Worm (Caenorhabditis elegans) whole organism, L2 larva: ENCODE data around the gene sri-67.

ENCODE experiments used
- C34F6.9 ChIP-seq: fragments of 150-350 bp; optimal IDR thresholded peaks from 2 replicates; lab custom pipeline; 2014; ENCODE audit warnings: missing biosample characterization, missing genetic modification characterization
- R02D3.7 ChIP-seq: fragments of 150-350 bp; optimal IDR thresholded peaks from 2 replicates; lab custom pipeline; 2014; ENCODE audit warnings: missing biosample characterization, missing genetic modification characterization
- Y55F3AM.14 ChIP-seq: fragments of 200-800 bp; sonication (Bioruptor generic); optimal IDR thresholded peaks from 2 replicates; lab custom pipeline; 2018; ENCODE audit warnings: mild to moderate bottlenecking, missing genetic modification characterization, missing compliant biosample characterization
- ZK546.5 ChIP-seq: sonication (generic microtip); optimal IDR thresholded peaks from 2 replicates; lab custom pipeline; 2017; ENCODE audit warnings: missing biosample characterization, missing genetic modification characterization
- alr-1 ChIP-seq: fragments of 150-350 bp; optimal IDR thresholded peaks from 2 replicates; lab custom pipeline; 2014; ENCODE audit warnings: missing biosample characterization, missing genetic modification characterization
- aly-2 ChIP-seq: fragments of 150-350 bp; optimal IDR thresholded peaks from 2 replicates; lab custom pipeline; 2014; ENCODE audit warnings: missing biosample characterization, missing genetic modification characterization
- blmp-1 ChIP-seq: sonication (generic microtip); optimal IDR thresholded peaks from 2 replicates; lab custom pipeline; 2017; ENCODE audit warnings: missing genetic modification characterization, mild to moderate bottlenecking, missing compliant biosample characterization, antibody characterized with exemption, moderate library complexity; ENCODE audit not compliant: insufficient read depth
- ceh-16 ChIP-seq: fragments of 150-350 bp; optimal IDR thresholded peaks from 2 replicates; lab custom pipeline; 2014; ENCODE audit warnings: missing biosample characterization, missing genetic modification characterization
- ceh-82 ChIP-seq: fragments of 150-350 bp; optimal IDR thresholded peaks from 2 replicates; lab custom pipeline; 2014; ENCODE audit warnings: missing biosample characterization, missing genetic modification characterization
- crh-2 ChIP-seq: sonication (generic microtip); optimal IDR thresholded peaks from 2 replicates; lab custom pipeline; 2017; ENCODE audit warnings: missing biosample characterization, missing genetic modification characterization
- dmd-4 ChIP-seq: sonication (generic microtip); optimal IDR thresholded peaks from 2 replicates; lab custom pipeline; 2017; ENCODE audit warnings: missing biosample characterization, missing genetic modification characterization
- egl-27 ChIP-seq: sonication (generic microtip); optimal IDR thresholded peaks from 3 replicates; lab custom pipeline; 2017; ENCODE audit warnings: missing biosample characterization, missing genetic modification reagents, missing genetic modification characterization
- elt-1 ChIP-seq: fragments of 150-350 bp; optimal IDR thresholded peaks from 2 replicates; lab custom pipeline; 2014; ENCODE audit warnings: missing biosample characterization, missing genetic modification characterization
- fos-1 ChIP-seq: fragments of 150-350 bp; optimal IDR thresholded peaks from 2 replicates; lab custom pipeline; 2014; ENCODE audit warnings: missing biosample characterization, missing genetic modification characterization
- gmeb-1 ChIP-seq: fragments of 150-350 bp; optimal IDR thresholded peaks from 2 replicates; lab custom pipeline; 2014; ENCODE audit warnings: missing biosample characterization, missing genetic modification characterization
- lin-13 ChIP-seq: fragments of 150-350 bp; optimal IDR thresholded peaks from 2 replicates; lab custom pipeline; 2014; ENCODE audit warnings: missing biosample characterization, missing genetic modification reagents, missing genetic modification characterization
- lsy-2 ChIP-seq, 2 experiments: fragments of 150-350 bp in 1 of 2; sonication (generic microtip) in 1 of 2; optimal IDR thresholded peaks; 2 replicates each; lab custom pipeline; 2014 to 2017; ENCODE audit warnings: missing biosample characterization in 2 of 2, missing genetic modification characterization in 2 of 2
- mab-5 ChIP-seq: fragments of 150-350 bp; optimal IDR thresholded peaks from 2 replicates; lab custom pipeline; 2014; ENCODE audit warnings: missing biosample characterization, missing genetic modification characterization
- mbf-1 ChIP-seq: sonication (generic microtip); optimal IDR thresholded peaks from 2 replicates; lab custom pipeline; 2017; ENCODE audit warnings: missing biosample characterization, missing genetic modification characterization
- mdl-1 ChIP-seq, 2 experiments: fragments of 150-350 bp in 1 of 2; sonication (generic microtip) in 1 of 2; optimal IDR thresholded peaks; 2 replicates each; lab custom pipeline; 2017; ENCODE audit warnings: missing biosample characterization in 2 of 2, missing genetic modification characterization in 2 of 2
- nhr-10 ChIP-seq: sonication (generic microtip); optimal IDR thresholded peaks from 2 replicates; lab custom pipeline; 2017; ENCODE audit warnings: missing biosample characterization, missing genetic modification characterization
- nhr-12 ChIP-seq: fragments of 150-350 bp; optimal IDR thresholded peaks from 2 replicates; lab custom pipeline; 2014; ENCODE audit warnings: missing biosample characterization, missing genetic modification characterization
- nhr-129 ChIP-seq: fragments of 150-350 bp; optimal IDR thresholded peaks from 2 replicates; lab custom pipeline; 2014; ENCODE audit warnings: missing biosample characterization, missing genetic modification characterization
- nhr-21 ChIP-seq: fragments of 150-350 bp; optimal IDR thresholded peaks from 2 replicates; lab custom pipeline; 2014; ENCODE audit warnings: missing biosample characterization, missing genetic modification characterization
- nhr-23 ChIP-seq: fragments of 150-350 bp; optimal IDR thresholded peaks from 2 replicates; lab custom pipeline; 2014; ENCODE audit warnings: missing biosample characterization, missing genetic modification reagents, missing genetic modification characterization
- nhr-25 ChIP-seq: fragments of 150-350 bp; sonication (generic microtip); optimal IDR thresholded peaks from 3 replicates; lab custom pipeline; 2014; ENCODE audit warnings: missing biosample characterization, missing genetic modification characterization
- nhr-77 ChIP-seq: fragments of 150-350 bp; optimal IDR thresholded peaks from 2 replicates; lab custom pipeline; 2014; ENCODE audit warnings: missing biosample characterization, missing genetic modification characterization
- peb-1 ChIP-seq: fragments of 150-350 bp; optimal IDR thresholded peaks from 2 replicates; lab custom pipeline; 2014; ENCODE audit warnings: missing biosample characterization, missing genetic modification characterization
- skn-1 ChIP-seq: sonication (generic microtip); optimal IDR thresholded peaks from 2 replicates; lab custom pipeline; 2017; ENCODE audit warnings: missing biosample characterization, missing genetic modification characterization
- sma-9 ChIP-seq, 2 experiments: fragments of 150-350 bp in 1 of 2; sonication (generic microtip) in 1 of 2; optimal IDR thresholded peaks; 2 replicates each; lab custom pipeline; 2014 to 2016; ENCODE audit warnings: missing genetic modification characterization in 2 of 2, mild to moderate bottlenecking in 1 of 2, missing biosample characterization in 1 of 2, missing compliant biosample characterization in 1 of 2, missing genetic modification reagents in 1 of 2, moderate library complexity in 1 of 2
- unc-39 ChIP-seq: fragments of 150-350 bp; optimal IDR thresholded peaks from 2 replicates; lab custom pipeline; 2014; ENCODE audit warnings: missing biosample characterization, missing genetic modification characterization
- unc-55 ChIP-seq: fragments of 150-350 bp; sonication (generic microtip); optimal IDR thresholded peaks from 3 replicates; lab custom pipeline; 2014; ENCODE audit warnings: missing biosample characterization, missing genetic modification reagents, missing genetic modification characterization
- unc-62 ChIP-seq: fragments of 150-350 bp; optimal IDR thresholded peaks from 2 replicates; lab custom pipeline; 2014; ENCODE audit warnings: missing biosample characterization, missing genetic modification reagents, missing genetic modification characterization
- zag-1 ChIP-seq: fragments of 150-350 bp; optimal IDR thresholded peaks from 2 replicates; lab custom pipeline; 2014; ENCODE audit warnings: missing biosample characterization, missing genetic modification characterization
- ztf-1 ChIP-seq: fragments of 200-800 bp; sonication (Bioruptor generic); conservative IDR thresholded peaks from 2 replicates; pipeline ENCODE4 v1.3.6; 2022; ENCODE audit warnings: missing genetic modification characterization, missing compliant biosample characterization
- ztf-11 ChIP-seq: sonication (generic microtip); optimal IDR thresholded peaks from 2 replicates; lab custom pipeline; 2017; ENCODE audit warnings: missing biosample characterization, missing genetic modification characterization
- ztf-4 ChIP-seq: fragments of 150-350 bp; optimal IDR thresholded peaks from 2 replicates; lab custom pipeline; 2014; ENCODE audit warnings: missing biosample characterization, missing genetic modification characterization

sri-67 gene

DNA sequence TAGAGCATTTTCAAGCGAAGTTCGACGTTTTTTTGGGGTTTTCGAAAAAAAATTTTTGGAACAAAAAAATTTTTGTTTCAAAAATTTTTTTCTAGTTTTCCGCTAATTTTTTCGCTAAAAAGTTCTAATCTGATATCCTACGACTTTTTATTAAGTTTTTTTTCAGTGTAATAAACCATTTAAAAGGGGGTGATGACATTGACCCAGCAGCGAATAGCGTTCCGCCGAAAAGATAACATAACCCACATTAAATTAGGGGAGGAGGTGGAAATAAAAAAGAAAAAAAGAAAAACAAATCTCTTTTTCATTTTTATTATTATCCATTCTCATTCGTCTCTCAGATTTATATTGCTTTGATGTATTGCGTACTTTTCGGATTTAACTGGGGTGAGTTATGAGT is 19.7 kb downstream of the sri-67 start, which contains the start of gene Y60A3A.23:
Y60A3A.23 (plus strand) TSS at position 301 of the 400 bp plus-strand sequence.
- TF ChIP-seq nhr-12 (tag; lab: Kevin White, UChicago): no peak
- no peak for TF ChIP-seq nhr-21 (tag; lab: Kevin White, UChicago)
- no peak for TF ChIP-seq nhr-25
- TF ChIP-seq fos-1: no peak
- TF ChIP-seq, all 48 proteins: peak for 0

- TF ChIP-seq ceh-82 (no peak), fos-1 (peak; percentile 50)
Measured at ce11 chrV:20011199-20011598, 23.4 kb downstream of the sri-67 start.

DNA sequence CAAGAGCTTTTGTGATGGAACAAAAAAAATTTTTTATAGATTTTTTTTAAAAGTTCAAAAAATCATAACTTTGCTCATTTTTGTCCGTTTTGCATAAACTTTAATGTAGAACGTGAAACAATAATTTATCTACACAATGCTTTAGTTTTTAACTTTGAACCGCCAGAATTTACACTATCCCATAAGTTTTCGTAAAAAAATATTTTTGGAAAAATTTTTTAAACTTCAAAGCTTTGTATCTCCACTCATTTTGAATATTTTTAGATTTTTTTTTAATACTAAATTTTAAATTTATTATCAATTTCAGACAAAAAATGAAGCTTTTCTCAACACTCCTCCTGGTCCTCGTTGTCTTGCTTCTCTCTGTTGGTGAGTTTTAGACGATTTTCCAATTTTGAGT is 23.9 kb downstream of the sri-67 start, which contains the start of gene Y60A3A.21:
Y60A3A.21 (plus strand) TSS at position 301 of the 400 bp plus-strand sequence.
- no peak for TF ChIP-seq ztf-4 (tag; lab: Kevin White, UChicago)
- TF ChIP-seq zag-1 (tag; lab: Kevin White, UChicago): no peak
- no peak for TF ChIP-seq ceh-82
- no peak for TF ChIP-seq unc-39 (tag; lab: Kevin White, UChicago)
- no peak for TF ChIP-seq sma-9 (GFP tag; optimal IDR thresholded peaks at IDR 0.05; lab: Kevin White, UChicago)
- TF ChIP-seq sma-9 (tag; optimal IDR thresholded peaks at IDR 0.05; lab: Kevin White, UChicago): no peak
- no peak for TF ChIP-seq mab-5 (tag; lab: Kevin White, UChicago)

ce11 chrV:20021347-20021746 is 33.6 kb downstream of the sri-67 start:
- TF ChIP-seq nhr-77 (tag; lab: Kevin White, UChicago) (no peak), ztf-11 (tag; lab: Kevin White, UChicago) (no peak)

ce11 chrV:20022996-20023456 is 35.2 kb downstream of the sri-67 start, which contains the start of gene lgc-55:
Gene lgc-55, plus strand, starts transcription at chrV:20023046.
- TF ChIP-seq nhr-12 (tag; lab: Kevin White, UChicago) (no peak), mdl-1 (tag; optimal IDR thresholded peaks at IDR 0.05; lab: Kevin White, UChicago) (no peak), nhr-129 (tag; lab: Kevin White, UChicago) (no peak), unc-55 (GFP tag; lab: Kevin White, UChicago) (no peak), nhr-21 (tag; lab: Kevin White, UChicago) (no peak), ZK546.5 (no peak), sma-9 (GFP tag; optimal IDR thresholded peaks at IDR 0.05; lab: Kevin White, UChicago) (no peak), sma-9 (tag; optimal IDR thresholded peaks at IDR 0.05; lab: Kevin White, UChicago) (no peak), ceh-16 (tag; lab: Kevin White, UChicago) (no peak), alr-1 (tag; lab: Kevin White, UChicago) (no peak), nhr-10 (no peak), ztf-4 (tag; lab: Kevin White, UChicago) (no peak), ztf-11 (tag; lab: Kevin White, UChicago) (no peak), elt-1 (tag; lab: Kevin White, UChicago) (no peak), lsy-2 (tag; optimal IDR thresholded peaks at IDR 0.05; lab: Kevin White, UChicago) (no peak), R02D3.7 (tag; lab: Kevin White, UChicago) (no peak), crh-2 (no peak), C34F6.9 (tag; lab: Kevin White, UChicago) (no peak), dmd-4 (tag; lab: Kevin White, UChicago) (no peak), unc-62 (GFP tag; lab: Kevin White, UChicago) (no peak), skn-1 (tag; lab: Kevin White, UChicago) (no peak)

DNA sequence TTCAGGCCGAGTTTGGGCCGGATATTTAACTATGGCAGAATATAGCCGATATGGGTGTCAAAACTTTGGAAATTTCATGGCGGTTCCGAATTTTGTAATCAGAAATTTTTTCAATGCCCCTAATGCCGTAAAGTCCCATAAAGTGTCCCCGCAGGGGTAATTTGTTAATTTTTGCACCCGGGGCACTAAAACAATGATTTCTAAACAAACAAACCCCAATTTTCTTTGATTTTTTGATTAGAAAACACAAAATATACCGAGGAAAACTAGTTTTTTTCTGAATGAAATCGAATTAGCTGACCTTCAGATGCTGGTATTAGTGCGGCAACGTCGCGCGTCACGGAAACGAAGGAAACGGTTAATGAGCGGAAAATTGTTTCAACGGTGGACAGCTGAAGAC is 47.1 kb downstream of the sri-67 start:
- TF ChIP-seq egl-27 (tag; lab: Kevin White, UChicago): no peak
- no peak for TF ChIP-seq skn-1 (tag; lab: Kevin White, UChicago)
- TF ChIP-seq ztf-1 (GFP tag; lab: Robert Waterston, UW): no peak
- no peak for TF ChIP-seq gmeb-1 (tag; lab: Kevin White, UChicago)

- no peak for TF ChIP-seq ceh-82
- TF ChIP-seq nhr-77 (tag; lab: Kevin White, UChicago): no peak
- TF ChIP-seq lin-13 (GFP tag; lab: Kevin White, UChicago): no peak
- TF ChIP-seq ztf-11 (tag; lab: Kevin White, UChicago): no peak
- no peak for TF ChIP-seq nhr-23 (tag; lab: Kevin White, UChicago)
- no peak for TF ChIP-seq blmp-1 (tag; lab: Kevin White, UChicago)
- no peak for TF ChIP-seq peb-1 (tag; lab: Kevin White, UChicago)
- no peak for TF ChIP-seq mbf-1 (tag; lab: Kevin White, UChicago)
- no peak for TF ChIP-seq Y55F3AM.14 (GFP tag; lab: Kevin White, UChicago)
- TF ChIP-seq mab-5 (tag; lab: Kevin White, UChicago): no peak
- no peak for TF ChIP-seq aly-2 (tag; lab: Kevin White, UChicago)
- no peak for TF ChIP-seq R02D3.7 (tag; lab: Kevin White, UChicago)
Measured at ce11 chrV:20037287-20037686, 49.5 kb downstream of the sri-67 start, which contains the start of gene Y113G7A.16. Gene Y113G7A.16, plus strand, starts transcription at chrV:20037587.
